Fruit fly (Drosophila melanogaster) whole organism, embryonic: ENCODE data around the gene CG11912.

Experiments used
- Ada2b ChIP-seq: fragments of 200-800 bp; sonication (Bioruptor generic); IDR thresholded peaks from 2 replicates; pipeline ENCODE4 v1.3.6; 2022; ENCODE audit warnings: missing biosample characterization, missing genetic modification characterization
- CG10209 ChIP-seq: fragments of 200-800 bp; sonication (Bioruptor generic); optimal IDR thresholded peaks from 3 replicates; lab custom pipeline; 2017; ENCODE audit warnings: missing biosample characterization, mild to moderate bottlenecking, missing genetic modification characterization, missing genetic modification reagents
- CG10366 ChIP-seq: fragments of 200-800 bp; sonication (Bioruptor generic); IDR thresholded peaks from 2 replicates; pipeline ENCODE4 v1.3.6; 2022; ENCODE audit warnings: missing biosample characterization, missing genetic modification characterization
- CG11560 ChIP-seq: fragments of 200-800 bp; sonication (Bioruptor generic); IDR thresholded peaks from 3 replicates; pipeline ENCODE4 v1.3.6; 2022; ENCODE audit warnings: missing biosample characterization, missing genetic modification characterization
- CG13296 ChIP-seq: fragments of 200-800 bp; sonication (Bioruptor generic); optimal IDR thresholded peaks from 3 replicates; lab custom pipeline; 2018; ENCODE audit warnings: missing biosample characterization, mild to moderate bottlenecking, missing genetic modification characterization
- CG13624 ChIP-seq: fragments of 200-800 bp; sonication (Bioruptor generic); optimal IDR thresholded peaks from 2 replicates; lab custom pipeline; 2016; ENCODE audit warnings: missing biosample characterization, missing genetic modification characterization
- CG15011 ChIP-seq: fragments of 200-800 bp; sonication (Bioruptor generic); optimal IDR thresholded peaks from 3 replicates; lab custom pipeline; 2018; ENCODE audit warnings: missing biosample characterization, mild to moderate bottlenecking, missing genetic modification characterization
- CG1602 ChIP-seq: fragments of 200-800 bp; sonication (Bioruptor generic); optimal IDR thresholded peaks from 3 replicates; lab custom pipeline; 2016; ENCODE audit warnings: missing biosample characterization, missing genetic modification characterization
- CG17912 ChIP-seq: fragments of 200-800 bp; sonication (Bioruptor generic); optimal IDR thresholded peaks from 2 replicates; lab custom pipeline; 2018; ENCODE audit warnings: missing biosample characterization, mild to moderate bottlenecking, missing genetic modification characterization
- CG18476 ChIP-seq: fragments of 200-800 bp; sonication (Bioruptor generic); optimal IDR thresholded peaks from 2 replicates; lab custom pipeline; 2016; ENCODE audit warnings: missing biosample characterization, mild to moderate bottlenecking, missing genetic modification characterization
- CG30431 ChIP-seq: fragments of 200-800 bp; sonication (Bioruptor generic); optimal IDR thresholded peaks from 2 replicates; lab custom pipeline; 2017; ENCODE audit warnings: missing biosample characterization, missing genetic modification characterization
- CG31388 ChIP-seq: fragments of 200-800 bp; sonication (Bioruptor generic); optimal IDR thresholded peaks from 2 replicates; lab custom pipeline; 2016; ENCODE audit warnings: missing biosample characterization, missing genetic modification characterization
- CG4328 ChIP-seq: fragments of 200-800 bp; sonication (Bioruptor generic); optimal IDR thresholded peaks from 3 replicates; lab custom pipeline; 2017; ENCODE audit warnings: missing biosample characterization, missing genetic modification reagents, missing genetic modification characterization
- CG5245 ChIP-seq: fragments of 200-800 bp; sonication (Bioruptor generic); optimal IDR thresholded peaks from 3 replicates; lab custom pipeline; 2016; ENCODE audit warnings: missing biosample characterization, missing genetic modification characterization
- CG6175 ChIP-seq: fragments of 200-800 bp; sonication (Bioruptor generic); IDR thresholded peaks from 3 replicates; pipeline ENCODE4 v1.3.6; 2022; ENCODE audit warnings: missing biosample characterization, missing genetic modification characterization
- CG6791 ChIP-seq: fragments of 200-800 bp; sonication (Bioruptor generic); IDR thresholded peaks from 3 replicates; pipeline ENCODE4 v1.3.6; 2022; ENCODE audit warnings: missing biosample characterization, missing genetic modification characterization; ENCODE audit not compliant: partially characterized antibody
- CG7271 ChIP-seq: fragments of 200-800 bp; sonication (Bioruptor generic); optimal IDR thresholded peaks from 2 replicates; lab custom pipeline; 2018; ENCODE audit warnings: missing biosample characterization, mild to moderate bottlenecking, missing genetic modification characterization, moderate library complexity
- CG9876 ChIP-seq: fragments of 200-800 bp; sonication (Bioruptor generic); optimal IDR thresholded peaks from 2 replicates; lab custom pipeline; 2016; ENCODE audit warnings: missing biosample characterization, missing genetic modification characterization
- Dad ChIP-seq: fragments of 200-800 bp; sonication (Bioruptor generic); optimal IDR thresholded peaks from 3 replicates; lab custom pipeline; 2016; ENCODE audit warnings: missing biosample characterization, missing genetic modification characterization
- Dbx ChIP-seq: fragments of 200-800 bp; sonication (Bioruptor generic); IDR thresholded peaks from 3 replicates; pipeline ENCODE4 v1.3.6; 2022; ENCODE audit warnings: missing biosample characterization, missing genetic modification characterization
- ERR ChIP-seq: fragments of 200-800 bp; sonication (Bioruptor generic); optimal IDR thresholded peaks from 2 replicates; lab custom pipeline; 2016; ENCODE audit warnings: missing biosample characterization, missing genetic modification characterization
- Gug ChIP-seq: fragments of 200-800 bp; sonication (Bioruptor generic); IDR thresholded peaks from 4 replicates; pipeline ENCODE4 v1.3.6; 2022; ENCODE audit warnings: missing biosample characterization, missing genetic modification characterization
- HHEX ChIP-seq: fragments of 200-800 bp; sonication (Bioruptor generic); optimal IDR thresholded peaks from 3 replicates; lab custom pipeline; 2017; ENCODE audit warnings: missing biosample characterization, mild to moderate bottlenecking, missing genetic modification characterization, missing genetic modification reagents
- Hand ChIP-seq: fragments of 200-800 bp; sonication (Bioruptor generic); optimal IDR thresholded peaks from 2 replicates; lab custom pipeline; 2017; ENCODE audit warnings: mild to moderate bottlenecking, missing biosample characterization, missing genetic modification reagents, missing genetic modification characterization
- Hmr ChIP-seq: fragments of 200-800 bp; sonication (Bioruptor generic); optimal IDR thresholded peaks from 3 replicates; lab custom pipeline; 2017; ENCODE audit warnings: mild to moderate bottlenecking, missing biosample characterization, missing genetic modification reagents, missing genetic modification characterization
- Hr78 ChIP-seq, 2 experiments: fragments of 200-800 bp in 1 of 2; fragments of >200 bp in 1 of 2; sonication (Bioruptor generic) in 1 of 2; optimal IDR thresholded peaks; 2 replicates each; lab custom pipeline; 2017 to 2019; ENCODE audit warnings: missing biosample characterization in 2 of 2, missing genetic modification characterization in 2 of 2, mild to moderate bottlenecking in 1 of 2, moderate library complexity in 1 of 2
- Hsf ChIP-seq: fragments of 200-800 bp; sonication (Bioruptor generic); optimal IDR thresholded peaks from 3 replicates; lab custom pipeline; 2016; ENCODE audit warnings: missing biosample characterization, missing genetic modification characterization
- Mad ChIP-seq: fragments of 200-800 bp; sonication (Bioruptor generic); optimal IDR thresholded peaks from 2 replicates; lab custom pipeline; 2016; ENCODE audit warnings: missing biosample characterization, missing genetic modification characterization
- Myb ChIP-seq: fragments of 200-800 bp; sonication (Bioruptor generic); optimal IDR thresholded peaks from 2 replicates; lab custom pipeline; 2016; ENCODE audit warnings: missing biosample characterization, missing genetic modification characterization
- NfI ChIP-seq: fragments of 200-800 bp; sonication (Bioruptor generic); optimal IDR thresholded peaks from 3 replicates; lab custom pipeline; 2018; ENCODE audit warnings: missing biosample characterization, mild to moderate bottlenecking, missing genetic modification characterization, moderate library complexity
- Optix ChIP-seq: fragments of 200-800 bp; sonication (Bioruptor generic); IDR thresholded peaks from 3 replicates; pipeline ENCODE4 v1.3.6; 2022; ENCODE audit warnings: missing biosample characterization, missing genetic modification characterization
- Pdp1 ChIP-seq, 2 experiments: fragments of 200-800 bp; sonication (Bioruptor generic); optimal IDR thresholded peaks; 3 replicates each; lab custom pipeline; 2016; ENCODE audit warnings: missing biosample characterization in 2 of 2, missing genetic modification characterization in 2 of 2, mild to moderate bottlenecking in 1 of 2, moderate library complexity in 1 of 2
- Xbp1 ChIP-seq: fragments of 200-800 bp; sonication (Bioruptor generic); optimal IDR thresholded peaks from 3 replicates; lab custom pipeline; 2016; ENCODE audit warnings: missing biosample characterization, mild to moderate bottlenecking, missing genetic modification characterization
- br ChIP-seq: fragments of >200 bp; optimal IDR thresholded peaks from 2 replicates; lab custom pipeline; 2017
- dimm ChIP-seq: fragments of 200-800 bp; sonication (Bioruptor generic); IDR thresholded peaks from 2 replicates; pipeline ENCODE4 v1.3.6; 2022; ENCODE audit warnings: missing biosample characterization, missing genetic modification characterization
- en ChIP-seq: fragments of 200-800 bp; sonication (Bioruptor generic); optimal IDR thresholded peaks from 2 replicates; lab custom pipeline; 2016; ENCODE audit warnings: missing biosample characterization, missing genetic modification characterization
- ewg ChIP-seq: fragments of 200-800 bp; sonication (Bioruptor generic); optimal IDR thresholded peaks from 3 replicates; lab custom pipeline; 2017; ENCODE audit warnings: mild to moderate bottlenecking, missing biosample characterization, missing genetic modification reagents, missing genetic modification characterization
- fd3F ChIP-seq: fragments of 200-800 bp; sonication (Bioruptor generic); optimal IDR thresholded peaks from 2 replicates; lab custom pipeline; 2018; ENCODE audit warnings: missing biosample characterization, mild to moderate bottlenecking, missing genetic modification characterization, moderate library complexity
- gcm ChIP-seq: fragments of 200-800 bp; sonication (Bioruptor generic); optimal IDR thresholded peaks from 2 replicates; lab custom pipeline; 2019; ENCODE audit warnings: missing biosample characterization, mild to moderate bottlenecking, missing genetic modification characterization, moderate library complexity
- gem ChIP-seq: fragments of 200-800 bp; sonication (Bioruptor generic); optimal IDR thresholded peaks from 2 replicates; lab custom pipeline; 2019; ENCODE audit warnings: missing biosample characterization, mild to moderate bottlenecking, missing genetic modification characterization, moderate library complexity
- gsb ChIP-seq: fragments of 200-800 bp; sonication (Bioruptor generic); IDR thresholded peaks from 2 replicates; pipeline ENCODE4 v1.3.6; 2022; ENCODE audit warnings: missing biosample characterization, missing genetic modification characterization
- hth ChIP-seq: fragments of >200 bp; optimal IDR thresholded peaks from 2 replicates; lab custom pipeline; 2017; ENCODE audit warnings: inconsistent platforms
- maf-S ChIP-seq: fragments of 200-800 bp; sonication (Bioruptor generic); optimal IDR thresholded peaks from 2 replicates; lab custom pipeline; 2016; ENCODE audit warnings: missing biosample characterization, missing genetic modification characterization
- mam ChIP-seq: fragments of 200-800 bp; sonication (Bioruptor generic); optimal IDR thresholded peaks from 3 replicates; lab custom pipeline; 2016; ENCODE audit warnings: missing biosample characterization, missing genetic modification characterization
- nau ChIP-seq: fragments of 200-800 bp; sonication (Bioruptor generic); optimal IDR thresholded peaks from 3 replicates; lab custom pipeline; 2017; ENCODE audit warnings: missing biosample characterization, mild to moderate bottlenecking, missing genetic modification characterization, missing genetic modification reagents
- nerfin-2 ChIP-seq: fragments of 200-800 bp; sonication (Bioruptor generic); IDR thresholded peaks from 2 replicates; pipeline ENCODE4 v1.3.6; 2022; ENCODE audit warnings: missing biosample characterization, missing genetic modification characterization; ENCODE audit not compliant: partially characterized antibody
- nmo ChIP-seq: fragments of 200-800 bp; sonication (Bioruptor generic); optimal IDR thresholded peaks from 2 replicates; lab custom pipeline; 2018; ENCODE audit warnings: missing biosample characterization, mild to moderate bottlenecking, missing genetic modification characterization, moderate library complexity
- pum ChIP-seq: fragments of 200-800 bp; sonication (Bioruptor generic); optimal IDR thresholded peaks from 2 replicates; lab custom pipeline; 2016; ENCODE audit warnings: missing biosample characterization, missing genetic modification characterization
- sima ChIP-seq: fragments of 200-800 bp; sonication (Bioruptor generic); optimal IDR thresholded peaks from 2 replicates; lab custom pipeline; 2016; ENCODE audit warnings: missing biosample characterization, missing genetic modification characterization
- ssp ChIP-seq: fragments of 200-800 bp; sonication (Bioruptor generic); IDR thresholded peaks from 2 replicates; pipeline ENCODE4 v1.3.6; 2022; ENCODE audit warnings: missing biosample characterization, missing genetic modification characterization
- vvl ChIP-seq: fragments of 200-800 bp; sonication (Bioruptor generic); IDR thresholded peaks from 2 replicates; pipeline ENCODE4 v1.3.6; 2022; ENCODE audit warnings: missing biosample characterization, missing genetic modification characterization

Gene CG11912

dm6 chr2L:286421-286820 is 32.6 kb downstream of the CG11912 start (continued):
- TF ChIP-seq Hr78 (GFP tag; optimal IDR thresholded peaks at IDR 0.05; lab: Kevin White, UChicago) (no peak), Hmr (GFP tag; lab: Kevin White, UChicago) (peak; percentile 85), nerfin-2 (no peak), en (GFP tag; lab: Kevin White, UChicago) (peak; percentile 43), Xbp1 (GFP tag; lab: Kevin White, UChicago) (peak; percentile 75), CG30431 (no peak), CG6175 (GFP tag; lab: Robert Waterston, UW) (0 out of 3 replicates have a peak, but pooled peaks have one; percentile 40), CG4328 (GFP tag; lab: Kevin White, UChicago) (peak; percentile 58), Optix (GFP tag; lab: Robert Waterston, UW) (peak; percentile 75), CG13624 (GFP tag; lab: Kevin White, UChicago) (peak; percentile 67), fd3F (GFP tag; lab: Kevin White, UChicago) (peak; percentile 4), nmo (peak; percentile 15), br (no peak), vvl (peak; percentile 84), dimm (GFP tag; lab: Robert Waterston, UW) (no peak), CG31388 (peak; percentile 46), sima (no peak), maf-S (GFP tag; lab: Kevin White, UChicago) (no peak), CG5245 (GFP tag; lab: Kevin White, UChicago) (peak; percentile 54), ERR (peak; percentile 60), CG9876 (GFP tag; lab: Kevin White, UChicago) (peak; percentile 63), CG7271 (no peak), ewg (no peak), Gug (GFP tag; lab: Robert Waterston, UW) (peak; percentile 84; the same call in 3 of the 4 replicates), CG17912 (peak; percentile 40), Hsf (GFP tag; lab: Kevin White, UChicago) (peak; percentile 66), Dbx (GFP tag; lab: Robert Waterston, UW) (peak; percentile 88), CG15011 (GFP tag; lab: Kevin White, UChicago) (no peak), Pdp1 (GFP tag; optimal IDR thresholded peaks at IDR 0.05; lab: Kevin White, UChicago) (peak; percentile 46 to 71), gem (peak; percentile 51), CG1602 (GFP tag; lab: Kevin White, UChicago) (no peak), CG6791 (GFP tag; lab: Robert Waterston, UW) (no peak), CG10209 (GFP tag; lab: Kevin White, UChicago) (peak; percentile 55), Mad (GFP tag; lab: Kevin White, UChicago) (peak; percentile 11), Dad (GFP tag; lab: Kevin White, UChicago) (peak; percentile 60), CG13296 (GFP tag; lab: Kevin White, UChicago) (peak; percentile 62), Ada2b (GFP tag; lab: Robert Waterston, UW) (peak; percentile 67), Hand (GFP tag; lab: Kevin White, UChicago) (peak; percentile 53), gcm (GFP tag; lab: Kevin White, UChicago) (no peak), NfI (GFP tag; lab: Kevin White, UChicago) (peak; percentile 65), pum (GFP tag; lab: Kevin White, UChicago) (peak; percentile 51), nau (peak; percentile 44), HHEX (GFP tag; lab: Kevin White, UChicago) (peak; percentile 47), mam (GFP tag; lab: Kevin White, UChicago) (peak; percentile 84), CG11560 (tag; lab: Robert Waterston, UW) (no peak; the same call in 2 of the 3 replicates), CG18476 (GFP tag; lab: Kevin White, UChicago) (peak; percentile 12), ssp (GFP tag; lab: Robert Waterston, UW) (peak; percentile 36; the same call in 1 of the 2 replicates), Myb (GFP tag; lab: Kevin White, UChicago) (peak; percentile 46), CG10366 (GFP tag; lab: Robert Waterston, UW) (peak; percentile 76), hth (lab: Kevin White, UChicago) (no peak), gsb (peak; percentile 72)
